Comparison of ENCODE assay signal across 4 worm cellular contexts in genomic region chrIII:4899728-4900127, ce11.
TF ChIP-seq lines count a peak whose summit lies in the region.

No protein-coding gene starts in this region.

TF ChIP-seq in whole organism, L2 larva, 48 proteins besides CTCF, POLR2A, EP300 and RAD21 (continues in another document):
- TF ChIP-seq snpc-4 (tag; optimal IDR thresholded peaks at IDR 0.05; lab: Kevin White, UChicago): peak; percentile 89
- peak; percentile 88 for TF ChIP-seq ZK546.5 (tag; optimal IDR thresholded peaks at IDR 0.05; lab: Kevin White, UChicago)
- TF ChIP-seq lin-13 (GFP tag; optimal IDR thresholded peaks at IDR 0.05; lab: Kevin White, UChicago): peak; percentile 98
- TF ChIP-seq unc-55 (GFP tag; optimal IDR thresholded peaks at IDR 0.05; lab: Kevin White, UChicago): peak; percentile 99
- TF ChIP-seq mbf-1 (tag; optimal IDR thresholded peaks at IDR 0.05; lab: Kevin White, UChicago): no peak
- peak; percentile 97 for TF ChIP-seq nhr-6 (tag; optimal IDR thresholded peaks at IDR 0.05; lab: Kevin White, UChicago)
- TF ChIP-seq zag-1 (tag; optimal IDR thresholded peaks at IDR 0.05; lab: Kevin White, UChicago): peak; percentile 98
- TF ChIP-seq nhr-23 (tag; optimal IDR thresholded peaks at IDR 0.05; lab: Kevin White, UChicago): no peak
- peak; percentile 100 for TF ChIP-seq F13H6.1 (tag; optimal IDR thresholded peaks at IDR 0.05; lab: Kevin White, UChicago)
- TF ChIP-seq egl-27 (tag; optimal IDR thresholded peaks at IDR 0.05; lab: Kevin White, UChicago): peak; percentile 98
- peak; percentile 99 for TF ChIP-seq nhr-25 (tag; optimal IDR thresholded peaks at IDR 0.05; lab: Kevin White, UChicago)
- peak; percentile 87 for TF ChIP-seq nhr-237 (tag; optimal IDR thresholded peaks at IDR 0.05; lab: Kevin White, UChicago)
- peak; percentile 99 for TF ChIP-seq ceh-16 (tag; optimal IDR thresholded peaks at IDR 0.05; lab: Kevin White, UChicago)
- no peak for TF ChIP-seq aly-2 (tag; optimal IDR thresholded peaks at IDR 0.05; lab: Kevin White, UChicago)
- peak; percentile 94 to 99 for TF ChIP-seq mdl-1 (tag; optimal IDR thresholded peaks at IDR 0.05; lab: Kevin White, UChicago)
- peak; percentile 99 for TF ChIP-seq ztf-4 (tag; optimal IDR thresholded peaks at IDR 0.05; lab: Kevin White, UChicago)
- TF ChIP-seq fos-1 (tag; optimal IDR thresholded peaks at IDR 0.05; lab: Kevin White, UChicago): peak; percentile 100
- no peak for TF ChIP-seq elt-3 (tag; optimal IDR thresholded peaks at IDR 0.05; lab: Kevin White, UChicago)
- TF ChIP-seq sem-4 (tag; optimal IDR thresholded peaks at IDR 0.05; lab: Kevin White, UChicago): peak; percentile 99
- peak; percentile 99 for TF ChIP-seq sma-9 (GFP tag; optimal IDR thresholded peaks at IDR 0.05; lab: Kevin White, UChicago)
- no peak for TF ChIP-seq sma-9 (tag; optimal IDR thresholded peaks at IDR 0.05; lab: Kevin White, UChicago)
- TF ChIP-seq nhr-21 (tag; optimal IDR thresholded peaks at IDR 0.05; lab: Kevin White, UChicago): peak; percentile 99
- TF ChIP-seq elt-1 (tag; optimal IDR thresholded peaks at IDR 0.05; lab: Kevin White, UChicago): peak; percentile 19

TF ChIP-seq in whole organism, L4 larva, 104 proteins besides CTCF, POLR2A, EP300 and RAD21 (continues in another document):
- peak; percentile 98 for TF ChIP-seq nhr-28 (tag; optimal IDR thresholded peaks at IDR 0.05; lab: Kevin White, UChicago)
- TF ChIP-seq unc-62 (GFP tag; optimal IDR thresholded peaks at IDR 0.05 in 1 of 2; lab: Kevin White, UChicago): peak; percentile 28 to 100
- TF ChIP-seq unc-62 (tag; optimal IDR thresholded peaks at IDR 0.05; lab: Kevin White, UChicago): no peak
- no peak for TF ChIP-seq zip-11 (GFP tag; IDR thresholded peaks at IDR 0.05; lab: Robert Waterston, UW)
- peak; percentile 99 for TF ChIP-seq mep-1 (tag; optimal IDR thresholded peaks at IDR 0.05; lab: Kevin White, UChicago)
- peak; percentile 81; the same call in 1 of the 2 replicates for TF ChIP-seq ZK337.2 (GFP tag; IDR thresholded peaks at IDR 0.05; lab: Robert Waterston, UW)
- peak; percentile 94 for TF ChIP-seq mes-2 (tag; optimal IDR thresholded peaks at IDR 0.05; lab: Kevin White, UChicago; ENCODE audit: poor library complexity, severe bottlenecking)
- peak; percentile 36 for TF ChIP-seq ceh-28 (tag; optimal IDR thresholded peaks at IDR 0.05; lab: Kevin White, UChicago)
- peak; percentile 97 for TF ChIP-seq php-3 (GFP tag; IDR thresholded peaks at IDR 0.05; lab: Robert Waterston, UW)
- TF ChIP-seq fkh-10 (GFP tag; optimal IDR thresholded peaks at IDR 0.05; lab: Kevin White, UChicago): peak; percentile 99
- TF ChIP-seq sdz-12 (GFP tag; optimal IDR thresholded peaks at IDR 0.05; lab: Kevin White, UChicago): peak; percentile 95
- TF ChIP-seq nhr-77 (tag; optimal IDR thresholded peaks at IDR 0.05; lab: Kevin White, UChicago): peak; percentile 96
- TF ChIP-seq nhr-6 (tag; optimal IDR thresholded peaks at IDR 0.05; lab: Kevin White, UChicago): peak; percentile 97
- peak; percentile 58; the same call in 1 of the 2 replicates for TF ChIP-seq ceh-44 (GFP tag; IDR thresholded peaks at IDR 0.05; lab: Robert Waterston, UW)
- peak; percentile 99 for TF ChIP-seq gei-8 (GFP tag; optimal IDR thresholded peaks at IDR 0.05; lab: Kevin White, UChicago)
- TF ChIP-seq F49E8.2 (tag; optimal IDR thresholded peaks at IDR 0.05; lab: Kevin White, UChicago; ENCODE audit: borderline replicate concordance): no peak
- peak; percentile 57 for TF ChIP-seq nhr-111 (GFP tag; optimal IDR thresholded peaks at IDR 0.05; lab: Kevin White, UChicago)
- TF ChIP-seq lir-3 (tag; optimal IDR thresholded peaks at IDR 0.05; lab: Kevin White, UChicago): peak; percentile 86
- TF ChIP-seq dmd-6 (GFP tag; IDR thresholded peaks at IDR 0.05; lab: Robert Waterston, UW): peak; percentile 100
- TF ChIP-seq zag-1 (tag; optimal IDR thresholded peaks at IDR 0.05; lab: Kevin White, UChicago): peak; percentile 62
- TF ChIP-seq tra-1 (GFP tag; IDR thresholded peaks at IDR 0.05; lab: Robert Waterston, UW): peak; percentile 99
- peak; percentile 78 to 97 for TF ChIP-seq daf-16 (GFP tag; optimal IDR thresholded peaks at IDR 0.05; lab: Kevin White, UChicago)
- peak; percentile 65 for TF ChIP-seq daf-16 (tag; optimal IDR thresholded peaks at IDR 0.05; lab: Kevin White, UChicago)

TF ChIP-seq in whole organism, late embryonic, 69 proteins besides CTCF, POLR2A, EP300 and RAD21 (continues in another document):
- TF ChIP-seq C38D4.7 (GFP tag; optimal IDR thresholded peaks at IDR 0.05; lab: Kevin White, UChicago) (no peak), che-1 (tag; optimal IDR thresholded peaks at IDR 0.05; lab: Kevin White, UChicago) (no peak), odd-2 (tag; optimal IDR thresholded peaks at IDR 0.05; lab: Kevin White, UChicago) (no peak), ttx-3 (tag; optimal IDR thresholded peaks at IDR 0.05; lab: Kevin White, UChicago) (no peak), elt-4 (tag; optimal IDR thresholded peaks at IDR 0.05; lab: Kevin White, UChicago) (no peak), rnt-1 (tag; optimal IDR thresholded peaks at IDR 0.05; lab: Kevin White, UChicago) (peak; percentile 98), sdc-2 (tag; optimal IDR thresholded peaks at IDR 0.05; lab: Kevin White, UChicago) (peak; percentile 75), ceh-48 (tag; optimal IDR thresholded peaks at IDR 0.05; lab: Kevin White, UChicago) (peak; percentile 23), T23F11.4 (GFP tag; optimal IDR thresholded peaks at IDR 0.05; lab: Kevin White, UChicago) (peak; percentile 40), tbx-2 (tag; optimal IDR thresholded peaks at IDR 0.05; lab: Kevin White, UChicago) (peak; percentile 98), K09A11.1 (tag; optimal IDR thresholded peaks at IDR 0.05; lab: Kevin White, UChicago; ENCODE audit: insufficient read depth) (peak; percentile 33), pqm-1 (tag; optimal IDR thresholded peaks at IDR 0.05; lab: Kevin White, UChicago) (peak; percentile 77), fkh-6 (tag; optimal IDR thresholded peaks at IDR 0.05; lab: Kevin White, UChicago) (peak; percentile 54), nhr-232 (tag; optimal IDR thresholded peaks at IDR 0.05; lab: Kevin White, UChicago) (no peak), pax-1 (tag; optimal IDR thresholded peaks at IDR 0.05; lab: Kevin White, UChicago) (peak; percentile 45), ceh-14 (tag; optimal IDR thresholded peaks at IDR 0.05; lab: Kevin White, UChicago) (peak; percentile 88), dve-1 (tag; optimal IDR thresholded peaks at IDR 0.05; lab: Kevin White, UChicago) (peak; percentile 93), hlh-13 (GFP tag; optimal IDR thresholded peaks at IDR 0.05; lab: Kevin White, UChicago) (no peak), fkh-10 (GFP tag; optimal IDR thresholded peaks at IDR 0.05; lab: Kevin White, UChicago) (peak; percentile 72), ceh-2 (tag; optimal IDR thresholded peaks at IDR 0.05; lab: Kevin White, UChicago) (peak; percentile 70), C08G9.2 (tag; optimal IDR thresholded peaks at IDR 0.05; lab: Kevin White, UChicago) (peak; percentile 60), lim-6 (tag; optimal IDR thresholded peaks at IDR 0.05; lab: Kevin White, UChicago) (peak; percentile 79), syd-9 (tag; optimal IDR thresholded peaks at IDR 0.05; lab: Kevin White, UChicago) (peak; percentile 70), hlh-6 (tag; optimal IDR thresholded peaks at IDR 0.05; lab: Kevin White, UChicago) (peak; percentile 37), nhr-11 (tag; optimal IDR thresholded peaks at IDR 0.05; lab: Kevin White, UChicago) (no peak), zip-5 (tag; optimal IDR thresholded peaks at IDR 0.05; lab: Kevin White, UChicago) (no peak)

TF ChIP-seq in whole organism, mixed stage, embryonic, 35 proteins besides CTCF, POLR2A, EP300 and RAD21 (continues in another document):
- peak; percentile 72 for TF ChIP-seq nhr-12 (tag; optimal IDR thresholded peaks at IDR 0.05; lab: Kevin White, UChicago)
- TF ChIP-seq unc-62 (GFP tag; optimal IDR thresholded peaks at IDR 0.05; lab: Kevin White, UChicago): peak; percentile 95
- peak; percentile 61 for TF ChIP-seq mab-5 (tag; optimal IDR thresholded peaks at IDR 0.05; lab: Kevin White, UChicago)
- TF ChIP-seq cnd-1 (tag; optimal IDR thresholded peaks at IDR 0.05; lab: Kevin White, UChicago): peak; percentile 86
- TF ChIP-seq nhr-2 (tag; optimal IDR thresholded peaks at IDR 0.05; lab: Kevin White, UChicago): peak; percentile 50
- TF ChIP-seq lin-32 (GFP tag; optimal IDR thresholded peaks at IDR 0.05; lab: Kevin White, UChicago): peak; percentile 30
- TF ChIP-seq flh-1 (GFP tag; optimal IDR thresholded peaks at IDR 0.05; lab: Kevin White, UChicago): no peak
- TF ChIP-seq unc-39 (tag; optimal IDR thresholded peaks at IDR 0.05; lab: Kevin White, UChicago): peak; percentile 47
- TF ChIP-seq sptf-1 (tag; optimal IDR thresholded peaks at IDR 0.05; lab: Kevin White, UChicago): peak; percentile 88
- TF ChIP-seq zip-8 (tag; optimal IDR thresholded peaks at IDR 0.05; lab: Kevin White, UChicago): peak; percentile 42
- no peak for TF ChIP-seq sem-2 (GFP tag; optimal IDR thresholded peaks at IDR 0.05; lab: Kevin White, UChicago)
- peak; percentile 41 for TF ChIP-seq tbx-8 (GFP tag; optimal IDR thresholded peaks at IDR 0.05; lab: Kevin White, UChicago)
- TF ChIP-seq ceh-43 (GFP tag; optimal IDR thresholded peaks at IDR 0.05; lab: Kevin White, UChicago): peak; percentile 52
- peak; percentile 84 for TF ChIP-seq hlh-1 (tag; optimal IDR thresholded peaks at IDR 0.05; lab: Kevin White, UChicago)
- no peak for TF ChIP-seq ceh-83 (GFP tag; optimal IDR thresholded peaks at IDR 0.05; lab: Kevin White, UChicago)
- peak; percentile 91 for TF ChIP-seq lin-13 (tag; optimal IDR thresholded peaks at IDR 0.05; lab: Kevin White, UChicago)
- no peak for TF ChIP-seq snpc-4 (tag; optimal IDR thresholded peaks at IDR 0.05; lab: Kevin White, UChicago)
- TF ChIP-seq ceh-39 (tag; optimal IDR thresholded peaks at IDR 0.05; lab: Kevin White, UChicago): peak; percentile 85
- peak; percentile 89 for TF ChIP-seq unc-120 (tag; optimal IDR thresholded peaks at IDR 0.05; lab: Kevin White, UChicago; ENCODE audit: poor library complexity, severe bottlenecking)
- TF ChIP-seq mep-1 (tag; optimal IDR thresholded peaks at IDR 0.05; lab: Kevin White, UChicago): peak; percentile 96
- peak; percentile 84 for TF ChIP-seq drap-1 (GFP tag; optimal IDR thresholded peaks at IDR 0.05; lab: Kevin White, UChicago)
- no peak for TF ChIP-seq bed-3 (GFP tag; optimal IDR thresholded peaks at IDR 0.05; lab: Kevin White, UChicago)
- peak; percentile 84 for TF ChIP-seq ces-1 (GFP tag; optimal IDR thresholded peaks at IDR 0.05; lab: Kevin White, UChicago)
- TF ChIP-seq nhr-237 (tag; optimal IDR thresholded peaks at IDR 0.05; lab: Kevin White, UChicago): peak; percentile 97
- TF ChIP-seq blmp-1 (tag; optimal IDR thresholded peaks at IDR 0.05; lab: Kevin White, UChicago): peak; percentile 89
- peak; percentile 98 for TF ChIP-seq pha-4 (tag; optimal IDR thresholded peaks at IDR 0.05; lab: Kevin White, UChicago)
- peak; percentile 29 for TF ChIP-seq nhr-76 (tag; optimal IDR thresholded peaks at IDR 0.05; lab: Kevin White, UChicago)
- peak; percentile 69 for TF ChIP-seq elt-3 (tag; optimal IDR thresholded peaks at IDR 0.05; lab: Kevin White, UChicago)
- TF ChIP-seq M03D4.4 (tag; optimal IDR thresholded peaks at IDR 0.05; lab: Kevin White, UChicago): peak; percentile 86
